Worm (Caenorhabditis elegans) whole organism, late embryonic: Measurements from ENCODE around the gene C09F12.2.

ENCODE experiments used
- C08G9.2 ChIP-seq: sonication (generic microtip); optimal IDR thresholded peaks from 2 replicates; lab custom pipeline; 2016; ENCODE audit warnings: mild to moderate bottlenecking, missing genetic modification characterization, moderate library complexity, missing compliant biosample characterization
- C38D4.7 ChIP-seq: fragments of 200-800 bp; sonication (Bioruptor generic); optimal IDR thresholded peaks from 2 replicates; lab custom pipeline; 2018; ENCODE audit warnings: mild to moderate bottlenecking, missing genetic modification characterization, moderate library complexity, missing compliant biosample characterization
- K02D7.2 ChIP-seq: sonication (generic microtip); optimal IDR thresholded peaks from 2 replicates; lab custom pipeline; 2017; ENCODE audit warnings: mild to moderate bottlenecking, missing genetic modification characterization, missing compliant biosample characterization
- K09A11.1 ChIP-seq: sonication (generic microtip); optimal IDR thresholded peaks from 2 replicates; lab custom pipeline; 2017; ENCODE audit warnings: antibody characterized with exemption, mild to moderate bottlenecking, missing genetic modification characterization, missing compliant biosample characterization; ENCODE audit not compliant: insufficient read depth
- Y22D7AL.16 ChIP-seq: sonication (generic microtip); optimal IDR thresholded peaks from 2 replicates; lab custom pipeline; 2016; ENCODE audit warnings: missing genetic modification characterization, missing compliant biosample characterization
- ahr-1 ChIP-seq: sonication (generic microtip); optimal IDR thresholded peaks from 2 replicates; lab custom pipeline; 2016; ENCODE audit warnings: missing genetic modification characterization, missing compliant biosample characterization
- ama-1 ChIP-seq: fragments of 150-350 bp; optimal IDR thresholded peaks from 2 replicates; lab custom pipeline; 2014
- ceh-14 ChIP-seq: sonication (generic microtip); optimal IDR thresholded peaks from 2 replicates; lab custom pipeline; 2016; ENCODE audit warnings: missing genotype, missing genetic modification characterization, missing compliant biosample characterization
- ceh-18 ChIP-seq: sonication (generic microtip); optimal IDR thresholded peaks from 2 replicates; lab custom pipeline; 2016; ENCODE audit warnings: missing genetic modification characterization, missing compliant biosample characterization
- ceh-19 ChIP-seq: fragments of 200-800 bp; sonication (Bioruptor generic); optimal IDR thresholded peaks from 2 replicates; lab custom pipeline; 2018; ENCODE audit warnings: mild to moderate bottlenecking, missing genetic modification characterization, missing compliant biosample characterization
- ceh-2 ChIP-seq: sonication (generic microtip); optimal IDR thresholded peaks from 2 replicates; lab custom pipeline; 2016; ENCODE audit warnings: missing genotype, missing genetic modification characterization, missing compliant biosample characterization
- ceh-24 ChIP-seq: sonication (generic microtip); optimal IDR thresholded peaks from 2 replicates; lab custom pipeline; 2016; ENCODE audit warnings: mild to moderate bottlenecking, missing genetic modification characterization, missing compliant biosample characterization
- ceh-30 ChIP-seq: fragments of 150-350 bp; optimal IDR thresholded peaks from 2 replicates; lab custom pipeline; 2014; ENCODE audit warnings: missing biosample characterization, missing genetic modification characterization
- ceh-31 ChIP-seq: sonication (generic microtip); optimal IDR thresholded peaks from 2 replicates; lab custom pipeline; 2016; ENCODE audit warnings: missing genetic modification characterization, missing compliant biosample characterization
- ceh-34 ChIP-seq: sonication (generic microtip); optimal IDR thresholded peaks from 2 replicates; lab custom pipeline; 2016; ENCODE audit warnings: mild to moderate bottlenecking, missing genetic modification characterization, missing compliant biosample characterization
- ceh-48 ChIP-seq: sonication (generic microtip); optimal IDR thresholded peaks from 2 replicates; lab custom pipeline; 2016; ENCODE audit warnings: missing genetic modification characterization, inconsistent platforms, missing compliant biosample characterization
- che-1 ChIP-seq: sonication (generic microtip); optimal IDR thresholded peaks from 2 replicates; lab custom pipeline; 2016; ENCODE audit warnings: mild to moderate bottlenecking, missing genetic modification characterization, missing compliant biosample characterization
- dve-1 ChIP-seq: sonication (generic microtip); optimal IDR thresholded peaks from 2 replicates; lab custom pipeline; 2017; ENCODE audit warnings: antibody characterized with exemption, mild to moderate bottlenecking, missing genetic modification characterization, missing compliant biosample characterization
- elt-2 ChIP-seq: sonication (generic microtip); optimal IDR thresholded peaks from 2 replicates; lab custom pipeline; 2016; ENCODE audit warnings: missing genetic modification reagents, missing genetic modification characterization, missing compliant biosample characterization
- ets-4 ChIP-seq: sonication (generic microtip); optimal IDR thresholded peaks from 2 replicates; lab custom pipeline; 2016; ENCODE audit warnings: missing genetic modification characterization, missing compliant biosample characterization
- fax-1 ChIP-seq: sonication (generic microtip); optimal IDR thresholded peaks from 2 replicates; lab custom pipeline; 2016; ENCODE audit warnings: missing genotype, missing genetic modification characterization, missing compliant biosample characterization
- fkh-10 ChIP-seq: fragments of 150-350 bp; optimal IDR thresholded peaks from 2 replicates; lab custom pipeline; 2014; ENCODE audit warnings: missing biosample characterization, missing genetic modification reagents, missing genetic modification characterization
- gmeb-2 ChIP-seq: sonication (generic microtip); optimal IDR thresholded peaks from 2 replicates; lab custom pipeline; 2016; ENCODE audit warnings: missing genetic modification characterization, inconsistent platforms, missing compliant biosample characterization
- hlh-13 ChIP-seq: fragments of 200-800 bp; sonication (Bioruptor generic); optimal IDR thresholded peaks from 2 replicates; lab custom pipeline; 2018; ENCODE audit warnings: mild to moderate bottlenecking, missing genetic modification characterization, missing compliant biosample characterization
- hlh-30 ChIP-seq: sonication (generic microtip); optimal IDR thresholded peaks from 2 replicates; lab custom pipeline; 2017; ENCODE audit warnings: antibody characterized with exemption, missing genetic modification characterization, missing compliant biosample characterization; ENCODE audit not compliant: insufficient read depth
- hlh-6 ChIP-seq: sonication (generic microtip); optimal IDR thresholded peaks from 2 replicates; lab custom pipeline; 2016; ENCODE audit warnings: missing genotype, missing genetic modification characterization, missing compliant biosample characterization
- lim-6 ChIP-seq: sonication (generic microtip); optimal IDR thresholded peaks from 2 replicates; lab custom pipeline; 2016; ENCODE audit warnings: missing genetic modification characterization, missing compliant biosample characterization
- madf-2 ChIP-seq: sonication (generic microtip); optimal IDR thresholded peaks from 2 replicates; lab custom pipeline; 2017; ENCODE audit warnings: missing genetic modification characterization, missing compliant biosample characterization
- mec-3 ChIP-seq: sonication (generic microtip); optimal IDR thresholded peaks from 2 replicates; lab custom pipeline; 2016; ENCODE audit warnings: borderline replicate concordance, missing genetic modification characterization, missing compliant biosample characterization
- nfya-1 ChIP-seq: sonication (generic microtip); optimal IDR thresholded peaks from 2 replicates; lab custom pipeline; 2017; ENCODE audit warnings: missing genetic modification characterization, mild to moderate bottlenecking, missing compliant biosample characterization, antibody characterized with exemption, moderate library complexity
- nhr-11 ChIP-seq: fragments of 150-350 bp; optimal IDR thresholded peaks from 2 replicates; lab custom pipeline; 2014; ENCODE audit warnings: missing biosample characterization, missing genetic modification characterization
- odd-2 ChIP-seq: sonication (generic microtip); optimal IDR thresholded peaks from 2 replicates; lab custom pipeline; 2017; ENCODE audit warnings: antibody characterized with exemption, mild to moderate bottlenecking, missing genetic modification characterization, missing compliant biosample characterization
- pag-3 ChIP-seq: sonication (generic microtip); optimal IDR thresholded peaks from 2 replicates; lab custom pipeline; 2016; ENCODE audit warnings: missing compliant biosample characterization, missing genetic modification characterization, borderline replicate concordance
- pax-1 ChIP-seq: fragments of 150-350 bp; optimal IDR thresholded peaks from 2 replicates; lab custom pipeline; 2014; ENCODE audit warnings: missing biosample characterization, missing genetic modification characterization
- pha-4 ChIP-seq: fragments of 150-350 bp; optimal IDR thresholded peaks from 2 replicates; lab custom pipeline; 2018; ENCODE audit warnings: missing biosample characterization, missing genetic modification reagents, missing genetic modification characterization
- ref-2 ChIP-seq: sonication (generic microtip); optimal IDR thresholded peaks from 2 replicates; lab custom pipeline; 2016; ENCODE audit warnings: missing genetic modification characterization, missing compliant biosample characterization
- sdc-2 ChIP-seq: sonication (generic microtip); optimal IDR thresholded peaks from 2 replicates; lab custom pipeline; 2016; ENCODE audit warnings: missing genotype, missing genetic modification characterization, missing compliant biosample characterization
- sox-2 ChIP-seq: fragments of 200-800 bp; sonication (Bioruptor generic); IDR thresholded peaks from 2 replicates; pipeline ENCODE4 v1.3.6; 2022; ENCODE audit warnings: missing genetic modification reagents, missing genetic modification characterization, missing compliant biosample characterization
- sox-4 ChIP-seq: sonication (generic microtip); optimal IDR thresholded peaks from 2 replicates; lab custom pipeline; 2017; ENCODE audit warnings: mild to moderate bottlenecking, missing genetic modification characterization, inconsistent platforms, missing compliant biosample characterization
- syd-9 ChIP-seq: sonication (generic microtip); optimal IDR thresholded peaks from 2 replicates; lab custom pipeline; 2016; ENCODE audit warnings: mild to moderate bottlenecking, missing genetic modification characterization, moderate library complexity, missing compliant biosample characterization
- tbx-2 ChIP-seq: sonication (generic microtip); optimal IDR thresholded peaks from 2 replicates; lab custom pipeline; 2016; ENCODE audit warnings: missing genetic modification characterization, missing compliant biosample characterization
- tbx-7 ChIP-seq: sonication (generic microtip); optimal IDR thresholded peaks from 2 replicates; lab custom pipeline; 2016; ENCODE audit warnings: missing genotype, missing genetic modification characterization, missing compliant biosample characterization
- ttx-3 ChIP-seq: sonication (generic microtip); optimal IDR thresholded peaks from 2 replicates; lab custom pipeline; 2016; ENCODE audit warnings: missing genetic modification reagents, missing genetic modification characterization, missing compliant biosample characterization
- unc-3 ChIP-seq, 2 experiments: fragments of 200-800 bp in 1 of 2; sonication (Bioruptor generic) in 1 of 2; sonication (generic microtip) in 1 of 2; conservative IDR thresholded peaks in 1 of 2; optimal IDR thresholded peaks in 1 of 2; 2 replicates each; pipeline versions ENCODE4 v1.3.6 to Lab custom; 2016 to 2022; ENCODE audit warnings: missing compliant biosample characterization in 2 of 2, missing genetic modification characterization in 2 of 2, missing genetic modification reagents in 1 of 2
- unc-42 ChIP-seq: sonication (generic microtip); optimal IDR thresholded peaks from 2 replicates; lab custom pipeline; 2016; ENCODE audit warnings: missing genotype, missing genetic modification characterization, missing compliant biosample characterization
- unc-55 ChIP-seq: sonication (generic microtip); optimal IDR thresholded peaks from 2 replicates; lab custom pipeline; 2017; ENCODE audit warnings: missing biosample characterization, missing genetic modification reagents, missing genetic modification characterization
- unc-86 ChIP-seq: sonication (generic microtip); optimal IDR thresholded peaks from 2 replicates; lab custom pipeline; 2016; ENCODE audit warnings: missing genetic modification characterization, missing compliant biosample characterization
- ztf-16 ChIP-seq: sonication (generic microtip); optimal IDR thresholded peaks from 2 replicates; lab custom pipeline; 2017; ENCODE audit warnings: missing genetic modification characterization, missing compliant biosample characterization

Gene C09F12.2

DNA sequence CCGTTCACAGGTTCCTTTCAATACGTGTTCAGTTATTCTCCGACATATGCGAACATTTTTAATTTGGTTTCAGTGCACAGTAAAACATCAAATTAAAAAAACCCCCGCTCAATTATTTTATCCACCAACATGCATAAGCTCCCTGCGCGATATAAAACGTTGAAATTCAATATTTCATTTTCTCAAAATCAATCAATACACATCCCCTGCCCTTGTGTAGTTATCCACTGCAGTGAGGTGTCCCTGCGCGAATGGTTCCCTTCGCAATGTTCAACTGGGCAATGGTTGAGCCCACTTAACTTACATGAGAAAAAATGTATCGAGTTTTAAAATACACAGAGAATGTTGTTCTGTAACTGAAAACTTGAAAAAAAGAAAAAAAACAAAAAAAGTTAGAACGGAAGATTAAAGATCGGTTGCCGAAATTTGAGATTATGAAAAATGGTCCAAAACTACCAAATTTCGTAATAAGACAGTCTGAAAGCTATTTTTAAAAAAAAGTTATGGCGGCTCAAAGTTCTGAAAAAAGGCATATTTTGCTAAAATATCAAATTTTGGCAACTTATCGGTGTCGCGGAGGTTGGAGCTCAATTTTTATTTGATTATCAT is 40.4 kb downstream of the C09F12.2 start (continued):
- TF ChIP-seq unc-3 (GFP tag; conservative IDR thresholded peaks at IDR 0.05; lab: Robert Waterston, UW) (peak; percentile 80), unc-3 (tag; optimal IDR thresholded peaks at IDR 0.05; lab: Kevin White, UChicago) (peak; percentile 89), ceh-18 (peak; percentile 100), C08G9.2 (tag; lab: Kevin White, UChicago) (peak; percentile 87), nhr-11 (tag; lab: Kevin White, UChicago) (peak; percentile 95), ceh-30 (peak; percentile 98), fax-1 (tag; lab: Kevin White, UChicago) (peak; percentile 51), ceh-19 (GFP tag; lab: Kevin White, UChicago) (peak; percentile 82), elt-2 (tag; lab: Kevin White, UChicago) (peak; percentile 85), pax-1 (tag; lab: Kevin White, UChicago) (peak; percentile 96), mec-3 (tag; lab: Kevin White, UChicago) (no peak), nfya-1 (tag; lab: Kevin White, UChicago) (peak; percentile 99), hlh-6 (tag; lab: Kevin White, UChicago) (peak; percentile 87), madf-2 (tag; lab: Kevin White, UChicago) (peak; percentile 88), ttx-3 (tag; lab: Kevin White, UChicago) (peak; percentile 76), che-1 (tag; lab: Kevin White, UChicago) (peak; percentile 52), fkh-10 (GFP tag; lab: Kevin White, UChicago) (peak; percentile 91), ceh-48 (tag; lab: Kevin White, UChicago) (peak; percentile 100), ceh-2 (peak; percentile 81), dve-1 (tag; lab: Kevin White, UChicago) (peak; percentile 99), K09A11.1 (tag; lab: Kevin White, UChicago) (peak; percentile 84), hlh-30 (tag; lab: Kevin White, UChicago) (peak; percentile 57), pag-3 (peak; percentile 39), sox-2 (GFP tag; lab: Robert Waterston, UW) (peak; percentile 61), pha-4 (peak; percentile 67), ceh-34 (peak; percentile 99), sdc-2 (tag; lab: Kevin White, UChicago) (peak; percentile 100), sox-4 (tag; lab: Kevin White, UChicago) (peak; percentile 46), ceh-14 (tag; lab: Kevin White, UChicago) (peak; percentile 93), unc-55 (GFP tag; lab: Kevin White, UChicago) (peak; percentile 96), ztf-16 (tag; lab: Kevin White, UChicago) (peak; percentile 95), tbx-2 (tag; lab: Kevin White, UChicago) (peak; percentile 97), unc-42 (tag; lab: Kevin White, UChicago) (peak; percentile 98), odd-2 (no peak), C38D4.7 (GFP tag; lab: Kevin White, UChicago) (peak; percentile 19), lim-6 (tag; lab: Kevin White, UChicago) (peak; percentile 85), ets-4 (peak; percentile 74), gmeb-2 (tag; lab: Kevin White, UChicago) (peak; percentile 48), ahr-1 (tag; lab: Kevin White, UChicago) (peak; percentile 26)

ce11 chrX:11095480-11095879 is 41.8 kb downstream of the C09F12.2 start:
- TF ChIP-seq ztf-16 (tag; lab: Kevin White, UChicago) (peak; percentile 66), hlh-13 (GFP tag; lab: Kevin White, UChicago) (peak; percentile 34), syd-9 (tag; lab: Kevin White, UChicago) (peak; percentile 59), che-1 (tag; lab: Kevin White, UChicago) (peak; percentile 78), K02D7.2 (tag; lab: Kevin White, UChicago) (peak; percentile 35), ceh-14 (tag; lab: Kevin White, UChicago) (peak; percentile 37), tbx-7 (peak; percentile 8), sox-2 (GFP tag; lab: Robert Waterston, UW) (peak; percentile 63), ceh-18 (peak; percentile 76), ref-2 (tag; lab: Kevin White, UChicago) (peak; percentile 84), dve-1 (tag; lab: Kevin White, UChicago) (peak; percentile 65), hlh-30 (tag; lab: Kevin White, UChicago) (peak; percentile 20), gmeb-2 (tag; lab: Kevin White, UChicago) (no peak), Y22D7AL.16 (tag; lab: Kevin White, UChicago) (peak; percentile 19), ets-4 (peak; percentile 22), ceh-19 (GFP tag; lab: Kevin White, UChicago) (peak; percentile 41), pag-3 (no peak), unc-86 (tag; lab: Kevin White, UChicago) (peak; percentile 74), ama-1 (no peak), ceh-31 (tag; lab: Kevin White, UChicago) (peak; percentile 78), nfya-1 (tag; lab: Kevin White, UChicago) (peak; percentile 73), pha-4 (no peak), ceh-24 (tag; lab: Kevin White, UChicago) (no peak)
